Worm (Caenorhabditis elegans): Measurements from ENCODE around the gene Y22D7AL.1.

- TF ChIP-seq ztf-11 (tag; optimal IDR thresholded peaks at IDR 0.05) (no peak), Y55F3AM.14 (GFP tag; optimal IDR thresholded peaks at IDR 0.05) (no peak), zag-1 (tag; optimal IDR thresholded peaks at IDR 0.05) (no peak), elt-3 (tag; optimal IDR thresholded peaks at IDR 0.05) (no peak), ama-1 (optimal IDR thresholded peaks at IDR 0.05) (no peak), dmd-4 (tag; optimal IDR thresholded peaks at IDR 0.05) (no peak), egl-27 (tag; optimal IDR thresholded peaks at IDR 0.05) (no peak), lin-13 (GFP tag; optimal IDR thresholded peaks at IDR 0.05) (peak; percentile 14), nhr-77 (tag; optimal IDR thresholded peaks at IDR 0.05) (no peak), nhr-23 (tag; optimal IDR thresholded peaks at IDR 0.05) (no peak), F13H6.1 (tag; optimal IDR thresholded peaks at IDR 0.05) (no peak), mdl-1 (tag; optimal IDR thresholded peaks at IDR 0.05) (no peak), nhr-12 (tag; optimal IDR thresholded peaks at IDR 0.05) (no peak)
These were observed 30.0 kb upstream of the Y22D7AL.1 start for ce11 chrIII:1622329-1622728.
